Worm (Caenorhabditis elegans) whole organism, L1 larva: ENCODE measurements around the gene ZC8.6.

Experiments
- C16A3.4 ChIP-seq: fragments of 150-350 bp; optimal IDR thresholded peaks from 2 replicates; lab custom pipeline; 2014; ENCODE audit warnings: missing biosample characterization, missing genetic modification characterization
- F16B12.6 ChIP-seq: fragments of 150-350 bp; optimal IDR thresholded peaks from 2 replicates; lab custom pipeline; 2014; ENCODE audit warnings: missing biosample characterization, missing genetic modification characterization
- alr-1 ChIP-seq: fragments of 200-800 bp; sonication (Bioruptor generic); optimal IDR thresholded peaks from 2 replicates; lab custom pipeline; 2018; ENCODE audit warnings: borderline replicate concordance, mild to moderate bottlenecking, missing genetic modification characterization, missing compliant biosample characterization
- ama-1 ChIP-seq: fragments of 150-350 bp; optimal IDR thresholded peaks from 2 replicates; lab custom pipeline; 2014
- blmp-1 ChIP-seq: fragments of 150-350 bp; optimal IDR thresholded peaks from 2 replicates; lab custom pipeline; 2014; ENCODE audit warnings: missing biosample characterization, missing genetic modification characterization
- ceh-63 ChIP-seq: fragments of 200-800 bp; sonication (Bioruptor generic); optimal IDR thresholded peaks from 2 replicates; lab custom pipeline; 2018; ENCODE audit warnings: mild to moderate bottlenecking, missing genetic modification characterization, missing compliant biosample characterization
- ceh-88 ChIP-seq: fragments of 200-800 bp; sonication (Bioruptor generic); IDR thresholded peaks from 2 replicates; pipeline ENCODE4 v1.3.6; 2022; ENCODE audit warnings: missing genetic modification characterization, missing compliant biosample characterization
- efl-1 ChIP-seq, 4 experiments: fragments of 150-350 bp; optimal IDR thresholded peaks in 3 of 4; peaks in 1 of 4; 1 replicate in 1 of 4; 2 replicates in 3 of 4; lab custom pipeline; 2014; ENCODE audit warnings: missing biosample characterization in 2 of 4, missing genetic modification characterization in 2 of 4, missing genetic modification reagents in 2 of 4
- efl-3 ChIP-seq: fragments of 200-800 bp; sonication (Bioruptor generic); optimal IDR thresholded peaks from 2 replicates; lab custom pipeline; 2018; ENCODE audit warnings: mild to moderate bottlenecking, missing genetic modification characterization, missing compliant biosample characterization
- egl-27 ChIP-seq, 2 experiments: fragments of 150-350 bp in 1 of 2; sonication (generic microtip); optimal IDR thresholded peaks; 3 replicates each; lab custom pipeline; 2017 to 2018; ENCODE audit warnings: missing biosample characterization in 2 of 2, missing genetic modification characterization in 2 of 2, missing genetic modification reagents in 2 of 2
- elt-2 ChIP-seq: sonication (generic microtip); optimal IDR thresholded peaks from 2 replicates; lab custom pipeline; 2016; ENCODE audit warnings: missing genetic modification characterization, mild to moderate bottlenecking, inconsistent platforms, missing compliant biosample characterization, missing genetic modification reagents
- fkh-8 ChIP-seq: sonication (generic microtip); optimal IDR thresholded peaks from 2 replicates; lab custom pipeline; 2016; ENCODE audit warnings: mild to moderate bottlenecking, missing genetic modification characterization, missing compliant biosample characterization
- fos-1 ChIP-seq: fragments of 150-350 bp; optimal IDR thresholded peaks from 2 replicates; lab custom pipeline; 2014; ENCODE audit warnings: missing biosample characterization, missing genetic modification characterization
- grh-1 ChIP-seq: fragments of 200-800 bp; sonication (Bioruptor generic); IDR thresholded peaks from 2 replicates; pipeline ENCODE4 v1.3.6; 2022; ENCODE audit warnings: missing genetic modification reagents, missing genetic modification characterization, missing compliant biosample characterization
- hlh-17 ChIP-seq: fragments of 200-800 bp; sonication (Bioruptor generic); optimal IDR thresholded peaks from 2 replicates; lab custom pipeline; 2018; ENCODE audit warnings: missing genetic modification characterization, mild to moderate bottlenecking, missing compliant biosample characterization, moderate library complexity, borderline replicate concordance
- hlh-4 ChIP-seq: sonication (generic microtip); optimal IDR thresholded peaks from 2 replicates; lab custom pipeline; 2016; ENCODE audit warnings: mild to moderate bottlenecking, missing genetic modification characterization, missing compliant biosample characterization
- hpl-2 ChIP-seq: fragments of 150-350 bp; optimal IDR thresholded peaks from 2 replicates; lab custom pipeline; 2014; ENCODE audit warnings: missing biosample characterization, missing genetic modification reagents, missing genetic modification characterization
- irx-1 ChIP-seq: sonication (generic microtip); optimal IDR thresholded peaks from 2 replicates; lab custom pipeline; 2016; ENCODE audit warnings: missing genetic modification characterization, missing compliant biosample characterization
- jun-1 ChIP-seq: fragments of 150-350 bp; optimal IDR thresholded peaks from 2 replicates; lab custom pipeline; 2014; ENCODE audit warnings: missing biosample characterization, missing genetic modification reagents, missing genetic modification characterization
- lin-13 ChIP-seq: fragments of 150-350 bp; optimal IDR thresholded peaks from 2 replicates; lab custom pipeline; 2014; ENCODE audit warnings: missing biosample characterization, missing genetic modification reagents, missing genetic modification characterization
- lin-14 ChIP-seq: fragments of 200-800 bp; sonication (Bioruptor generic); optimal IDR thresholded peaks from 2 replicates; lab custom pipeline; 2018; ENCODE audit warnings: mild to moderate bottlenecking, missing genetic modification characterization, moderate library complexity, missing compliant biosample characterization
- lin-15B ChIP-seq: fragments of 150-350 bp; sonication (generic microtip); optimal IDR thresholded peaks from 3 replicates; lab custom pipeline; 2014; ENCODE audit warnings: missing biosample characterization, missing genetic modification characterization
- lin-35 ChIP-seq, 2 experiments: fragments of 150-350 bp; optimal IDR thresholded peaks; 2 replicates each; lab custom pipeline; 2014; ENCODE audit warnings: missing biosample characterization in 2 of 2, missing genetic modification characterization in 2 of 2, missing genetic modification reagents in 2 of 2
- lin-39 ChIP-seq: fragments of 150-350 bp; optimal IDR thresholded peaks from 2 replicates; lab custom pipeline; 2014; ENCODE audit warnings: missing biosample characterization, missing genetic modification reagents, missing genetic modification characterization
- lsy-2 ChIP-seq, 2 experiments: fragments of 150-350 bp; optimal IDR thresholded peaks; 2 replicates each; lab custom pipeline; 2014; ENCODE audit warnings: missing biosample characterization in 2 of 2, missing genetic modification characterization in 2 of 2
- mab-9 ChIP-seq: fragments of 200-800 bp; sonication (Bioruptor generic); IDR thresholded peaks from 2 replicates; pipeline ENCODE4 v1.3.6; 2022; ENCODE audit warnings: missing genetic modification reagents, missing genetic modification characterization, missing compliant biosample characterization
- mep-1 ChIP-seq: fragments of 150-350 bp; optimal IDR thresholded peaks from 2 replicates; lab custom pipeline; 2014; ENCODE audit warnings: missing biosample characterization, missing genetic modification characterization
- nhr-12 ChIP-seq: sonication (generic microtip); optimal IDR thresholded peaks from 2 replicates; lab custom pipeline; 2017; ENCODE audit warnings: missing biosample characterization, missing genetic modification characterization
- nhr-20 ChIP-seq: sonication (generic microtip); optimal IDR thresholded peaks from 2 replicates; lab custom pipeline; 2016; ENCODE audit warnings: mild to moderate bottlenecking, missing genetic modification characterization, missing compliant biosample characterization
- nhr-237 ChIP-seq: fragments of 150-350 bp; optimal IDR thresholded peaks from 2 replicates; lab custom pipeline; 2014; ENCODE audit warnings: missing biosample characterization, missing genetic modification characterization
- nhr-77 ChIP-seq: fragments of 150-350 bp; optimal IDR thresholded peaks from 2 replicates; lab custom pipeline; 2014; ENCODE audit warnings: missing biosample characterization, missing genetic modification characterization
- nhr-85 ChIP-seq: sonication (generic microtip); peaks from one replicate; lab custom pipeline; 2016; ENCODE audit warnings: missing genetic modification characterization, inconsistent platforms, missing compliant biosample characterization
- pag-3 ChIP-seq: sonication (generic microtip); optimal IDR thresholded peaks from 2 replicates; lab custom pipeline; 2017; ENCODE audit warnings: missing genetic modification characterization, mild to moderate bottlenecking, missing compliant biosample characterization, antibody characterized with exemption, borderline replicate concordance; ENCODE audit not compliant: insufficient read depth
- pax-3 ChIP-seq: fragments of 200-800 bp; sonication (Bioruptor generic); optimal IDR thresholded peaks from 2 replicates; lab custom pipeline; 2018; ENCODE audit warnings: mild to moderate bottlenecking, missing genetic modification characterization, moderate library complexity, missing compliant biosample characterization
- rnt-1 ChIP-seq: sonication (generic microtip); optimal IDR thresholded peaks from 2 replicates; lab custom pipeline; 2016; ENCODE audit warnings: mild to moderate bottlenecking, missing genetic modification characterization, moderate library complexity, missing compliant biosample characterization
- skn-1 ChIP-seq: fragments of 150-350 bp; optimal IDR thresholded peaks from 2 replicates; lab custom pipeline; 2014; ENCODE audit warnings: missing biosample characterization, missing genetic modification characterization
- sox-4 ChIP-seq: sonication (generic microtip); optimal IDR thresholded peaks from 2 replicates; lab custom pipeline; 2016; ENCODE audit warnings: missing genetic modification characterization, missing compliant biosample characterization
- sptf-1 ChIP-seq: fragments of 150-350 bp; optimal IDR thresholded peaks from 2 replicates; lab custom pipeline; 2014; ENCODE audit warnings: missing biosample characterization, missing genetic modification characterization
- sup-37 ChIP-seq: fragments of 200-800 bp; sonication (Bioruptor generic); optimal IDR thresholded peaks from 2 replicates; lab custom pipeline; 2018; ENCODE audit warnings: mild to moderate bottlenecking, missing genetic modification characterization, missing compliant biosample characterization
- swsn-7 ChIP-seq: sonication (generic microtip); optimal IDR thresholded peaks from 2 replicates; lab custom pipeline; 2016; ENCODE audit warnings: missing genetic modification characterization, missing compliant biosample characterization
- tlp-1 ChIP-seq: fragments of 150-350 bp; optimal IDR thresholded peaks from 2 replicates; lab custom pipeline; 2014; ENCODE audit warnings: missing biosample characterization, missing genetic modification characterization
- unc-130 ChIP-seq: fragments of 150-350 bp; optimal IDR thresholded peaks from 2 replicates; lab custom pipeline; 2017; ENCODE audit warnings: missing biosample characterization, missing genetic modification characterization, inconsistent platforms
- unc-30 ChIP-seq: sonication (generic microtip); optimal IDR thresholded peaks from 2 replicates; lab custom pipeline; 2017; ENCODE audit warnings: missing biosample characterization, missing genetic modification characterization
- vab-15 ChIP-seq: sonication (generic microtip); optimal IDR thresholded peaks from 2 replicates; lab custom pipeline; 2017; ENCODE audit warnings: missing genotype, mild to moderate bottlenecking, missing genetic modification characterization, missing compliant biosample characterization
- xbp-1 ChIP-seq: sonication (generic microtip); optimal IDR thresholded peaks from 2 replicates; lab custom pipeline; 2016; ENCODE audit warnings: missing genetic modification characterization, missing compliant biosample characterization
- zag-1 ChIP-seq: fragments of 150-350 bp; optimal IDR thresholded peaks from 2 replicates; lab custom pipeline; 2014; ENCODE audit warnings: missing biosample characterization, missing genetic modification characterization
- zip-4 ChIP-seq: fragments of 200-800 bp; sonication (Bioruptor generic); optimal IDR thresholded peaks from 2 replicates; lab custom pipeline; 2018; ENCODE audit warnings: mild to moderate bottlenecking, missing genetic modification characterization, moderate library complexity, missing compliant biosample characterization

The ZC8.6 gene

DNA sequence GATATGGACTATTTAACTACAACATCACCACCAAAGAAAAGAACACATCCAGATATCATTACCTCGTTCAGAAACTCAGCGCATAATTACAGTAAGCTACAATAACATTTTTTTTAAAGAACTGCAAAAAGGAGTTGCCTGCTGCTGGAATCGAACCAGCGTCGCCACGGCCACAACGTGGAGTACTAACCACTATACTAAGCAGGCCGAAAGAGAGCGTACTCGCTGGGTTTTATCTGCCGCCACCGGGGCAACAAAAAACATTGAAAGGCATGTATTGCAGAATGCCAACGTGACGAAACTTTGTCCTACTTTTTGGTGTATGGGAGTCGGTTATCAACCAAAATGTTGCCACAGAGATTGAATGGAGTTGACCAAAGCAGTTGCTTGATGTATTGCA lies 25.3 kb upstream of the ZC8.6 start (continued):
- no peak for TF ChIP-seq lin-15B
- peak; percentile 20 to 72 for TF ChIP-seq lin-35 (GFP tag; optimal IDR thresholded peaks at IDR 0.05; lab: Kevin White, UChicago)
- TF ChIP-seq hlh-4 (tag; lab: Kevin White, UChicago): no peak
- peak; percentile 17 for TF ChIP-seq blmp-1
- TF ChIP-seq alr-1: no peak
- peak; percentile 66 for TF ChIP-seq C16A3.4 (tag; lab: Kevin White, UChicago)
- no peak for TF ChIP-seq nhr-237 (tag; lab: Kevin White, UChicago)
- peak; percentile 69 for TF ChIP-seq nhr-85 (tag; lab: Kevin White, UChicago)
- no peak for TF ChIP-seq pag-3
- TF ChIP-seq efl-3 (GFP tag; lab: Kevin White, UChicago): no peak
- TF ChIP-seq zag-1 (tag; lab: Kevin White, UChicago): no peak
- no peak for TF ChIP-seq ama-1 (lab: Kevin White, UChicago)
- TF ChIP-seq, all 84 proteins: peak for 29

ce11 chrX:5020996-5021395 lies 23.6 kb upstream of the ZC8.6 start, which contains the start of gene ZC449.2:
TSS of gene ZC449.2 (plus strand) at chrX:5021285.
- TF ChIP-seq alr-1 (no peak), blmp-1 (peak; percentile 85)

ce11 chrX:5018062-5018653 lies 20.8 kb upstream of the ZC8.6 start:
- TF ChIP-seq nhr-12 (tag; lab: Kevin White, UChicago): no peak
- peak in 1 of 2 experiments; percentile 44 for TF ChIP-seq efl-1 (optimal IDR thresholded peaks at IDR 0.05; lab: Kevin White, UChicago)
- peak in 1 of 2 experiments; percentile 0 for TF ChIP-seq efl-1 (GFP tag; optimal IDR thresholded peaks at IDR 0.05 in 1 of 2; lab: Kevin White, UChicago)
- no peak for TF ChIP-seq sptf-1
- no peak for TF ChIP-seq egl-27 (tag; optimal IDR thresholded peaks at IDR 0.05; lab: Kevin White, UChicago)
- TF ChIP-seq fos-1 (tag; lab: Kevin White, UChicago): no peak
- no peak for TF ChIP-seq pag-3
- peak; percentile 21 for TF ChIP-seq unc-130 (tag; lab: Kevin White, UChicago)
- TF ChIP-seq skn-1 (tag; lab: Kevin White, UChicago): peak; percentile 46
- no peak for TF ChIP-seq jun-1 (tag; lab: Kevin White, UChicago)
- no peak for TF ChIP-seq zip-4 (GFP tag; lab: Kevin White, UChicago)
- TF ChIP-seq lin-13 (GFP tag; lab: Kevin White, UChicago): no peak
- no peak for TF ChIP-seq nhr-77 (tag; lab: Kevin White, UChicago)
- TF ChIP-seq sox-4 (tag; lab: Kevin White, UChicago): no peak
- no peak for TF ChIP-seq sup-37 (GFP tag; lab: Kevin White, UChicago)
- peak; percentile 30 for TF ChIP-seq blmp-1
- TF ChIP-seq hlh-17 (GFP tag; lab: Kevin White, UChicago): no peak
- TF ChIP-seq ceh-88 (GFP tag; lab: Robert Waterston, UW): no peak
- TF ChIP-seq ama-1 (lab: Kevin White, UChicago): no peak
- no peak for TF ChIP-seq rnt-1 (tag; lab: Kevin White, UChicago)
- TF ChIP-seq nhr-20: no peak
- TF ChIP-seq swsn-7 (tag; lab: Kevin White, UChicago): peak; percentile 18
- no peak for TF ChIP-seq hlh-4 (tag; lab: Kevin White, UChicago)
- TF ChIP-seq lsy-2 (tag; optimal IDR thresholded peaks at IDR 0.05; lab: Kevin White, UChicago): peak in 1 of 2 experiments; percentile 45
- TF ChIP-seq mab-9 (GFP tag; lab: Robert Waterston, UW): no peak
- no peak for TF ChIP-seq pax-3 (tag; lab: Kevin White, UChicago)
- no peak for TF ChIP-seq unc-30 (tag; lab: Kevin White, UChicago)
- TF ChIP-seq hpl-2: peak; percentile 8
- TF ChIP-seq elt-2 (tag; lab: Kevin White, UChicago): peak; percentile 16
- TF ChIP-seq grh-1 (GFP tag; lab: Robert Waterston, UW): no peak
- peak; percentile 75 for TF ChIP-seq F16B12.6 (tag; lab: Kevin White, UChicago)
- TF ChIP-seq lin-39 (tag; lab: Kevin White, UChicago): no peak
- peak; percentile 17 for TF ChIP-seq xbp-1 (tag; lab: Kevin White, UChicago)
- TF ChIP-seq C16A3.4 (tag; lab: Kevin White, UChicago): peak; percentile 35
- TF ChIP-seq ceh-63 (GFP tag; lab: Kevin White, UChicago): no peak
- TF ChIP-seq lin-14: peak; percentile 56
- TF ChIP-seq vab-15 (tag; lab: Kevin White, UChicago): no peak
- no peak for TF ChIP-seq irx-1 (tag; lab: Kevin White, UChicago)
- TF ChIP-seq efl-3 (GFP tag; lab: Kevin White, UChicago): no peak
- no peak for TF ChIP-seq fkh-8 (tag; lab: Kevin White, UChicago)
- TF ChIP-seq mep-1 (tag; lab: Kevin White, UChicago): peak; percentile 50
- no peak for TF ChIP-seq tlp-1
